Worm (Caenorhabditis elegans) whole organism, L3 larva: ENCODE results near the gene odr-2.

Experiments used
- R02D3.7 ChIP-seq: fragments of 150-350 bp; optimal IDR thresholded peaks from 2 replicates; lab custom pipeline; 2014; ENCODE audit warnings: missing biosample characterization, missing genetic modification characterization
- ZK546.5 ChIP-seq: sonication (generic microtip); optimal IDR thresholded peaks from 2 replicates; lab custom pipeline; 2017; ENCODE audit warnings: missing biosample characterization, missing genetic modification characterization
- aly-2 ChIP-seq: fragments of 150-350 bp; optimal IDR thresholded peaks from 2 replicates; lab custom pipeline; 2014; ENCODE audit warnings: missing biosample characterization, missing genetic modification characterization
- ama-1 ChIP-seq: fragments of 150-350 bp; optimal IDR thresholded peaks from 2 replicates; lab custom pipeline; 2018
- ceh-16 ChIP-seq: sonication (generic microtip); optimal IDR thresholded peaks from 2 replicates; lab custom pipeline; 2017; ENCODE audit warnings: missing biosample characterization, missing genetic modification characterization
- ceh-28 ChIP-seq: fragments of 150-350 bp; optimal IDR thresholded peaks from 2 replicates; lab custom pipeline; 2014; ENCODE audit warnings: missing biosample characterization, missing genetic modification reagents, missing genetic modification characterization
- elt-2 ChIP-seq: sonication (generic microtip); optimal IDR thresholded peaks from 2 replicates; lab custom pipeline; 2016; ENCODE audit warnings: missing genetic modification reagents, mild to moderate bottlenecking, missing genetic modification characterization, missing compliant biosample characterization
- elt-3 ChIP-seq, 3 experiments: fragments of 150-350 bp in 1 of 3; sonication (generic microtip) in 2 of 3; optimal IDR thresholded peaks; 2 replicates in 2 of 3; 4 replicates in 1 of 3; lab custom pipeline; 2014 to 2017; ENCODE audit warnings: missing biosample characterization in 3 of 3, missing genetic modification characterization in 3 of 3
- fkh-2 ChIP-seq: fragments of 150-350 bp; optimal IDR thresholded peaks from 2 replicates; lab custom pipeline; 2014; ENCODE audit warnings: missing biosample characterization, missing genetic modification reagents, missing genetic modification characterization
- fos-1 ChIP-seq: fragments of 150-350 bp; optimal IDR thresholded peaks from 2 replicates; lab custom pipeline; 2014; ENCODE audit warnings: missing biosample characterization, missing genetic modification characterization
- hmg-11 ChIP-seq: sonication (generic microtip); optimal IDR thresholded peaks from 2 replicates; lab custom pipeline; 2016; ENCODE audit warnings: missing genetic modification characterization, missing compliant biosample characterization
- jun-1 ChIP-seq: fragments of 150-350 bp; optimal IDR thresholded peaks from 2 replicates; lab custom pipeline; 2014; ENCODE audit warnings: missing biosample characterization, missing genetic modification reagents, missing genetic modification characterization
- lin-15B ChIP-seq: fragments of 150-350 bp; optimal IDR thresholded peaks from 2 replicates; lab custom pipeline; 2014; ENCODE audit warnings: missing biosample characterization, missing genetic modification characterization
- lin-39 ChIP-seq: fragments of 150-350 bp; optimal IDR thresholded peaks from 2 replicates; lab custom pipeline; 2018; ENCODE audit warnings: missing biosample characterization, missing genetic modification reagents, missing genetic modification characterization
- lsy-12 ChIP-seq: sonication (generic microtip); optimal IDR thresholded peaks from 2 replicates; lab custom pipeline; 2016; ENCODE audit warnings: mild to moderate bottlenecking, missing genetic modification characterization, missing compliant biosample characterization
- mdl-1 ChIP-seq: fragments of 150-350 bp; optimal IDR thresholded peaks from 2 replicates; lab custom pipeline; 2014; ENCODE audit warnings: missing biosample characterization, missing genetic modification characterization
- mml-1 ChIP-seq: fragments of 150-350 bp; sonication (generic microtip); optimal IDR thresholded peaks from 3 replicates; lab custom pipeline; 2014; ENCODE audit warnings: missing biosample characterization, missing genetic modification characterization
- nfya-1 ChIP-seq: sonication (generic microtip); optimal IDR thresholded peaks from 2 replicates; lab custom pipeline; 2017; ENCODE audit warnings: missing genetic modification characterization, mild to moderate bottlenecking, missing compliant biosample characterization, antibody characterized with exemption, moderate library complexity; ENCODE audit not compliant: insufficient read depth
- nhr-23 ChIP-seq: fragments of 150-350 bp; optimal IDR thresholded peaks from 2 replicates; lab custom pipeline; 2014; ENCODE audit warnings: missing biosample characterization, missing genetic modification reagents, missing genetic modification characterization
- nhr-237 ChIP-seq: fragments of 150-350 bp; optimal IDR thresholded peaks from 2 replicates; lab custom pipeline; 2014; ENCODE audit warnings: missing biosample characterization, missing genetic modification characterization
- nhr-25 ChIP-seq: sonication (generic microtip); optimal IDR thresholded peaks from 2 replicates; lab custom pipeline; 2017; ENCODE audit warnings: missing biosample characterization, missing genetic modification characterization
- nhr-28 ChIP-seq: fragments of 150-350 bp; optimal IDR thresholded peaks from 2 replicates; lab custom pipeline; 2014; ENCODE audit warnings: missing biosample characterization, missing genetic modification characterization
- nhr-43 ChIP-seq: sonication (generic microtip); optimal IDR thresholded peaks from 2 replicates; lab custom pipeline; 2016; ENCODE audit warnings: mild to moderate bottlenecking, missing genetic modification characterization, missing compliant biosample characterization; ENCODE audit not compliant: poor library complexity, severe bottlenecking
- nhr-67 ChIP-seq: fragments of 150-350 bp; optimal IDR thresholded peaks from 2 replicates; lab custom pipeline; 2014; ENCODE audit warnings: missing biosample characterization, missing genetic modification characterization
- nhr-76 ChIP-seq: fragments of 150-350 bp; sonication (generic microtip); optimal IDR thresholded peaks from 5 replicates; lab custom pipeline; 2014; ENCODE audit warnings: missing biosample characterization, missing genetic modification characterization
- nhr-77 ChIP-seq: fragments of 150-350 bp; optimal IDR thresholded peaks from 2 replicates; lab custom pipeline; 2014; ENCODE audit warnings: missing biosample characterization, missing genetic modification characterization
- pha-4 ChIP-seq: fragments of 150-350 bp; optimal IDR thresholded peaks from 2 replicates; lab custom pipeline; 2014; ENCODE audit warnings: missing biosample characterization, missing genetic modification reagents, missing genetic modification characterization
- pqm-1 ChIP-seq: fragments of 150-350 bp; optimal IDR thresholded peaks from 2 replicates; lab custom pipeline; 2017; ENCODE audit warnings: missing biosample characterization, missing genetic modification characterization, inconsistent platforms
- sea-2 ChIP-seq: fragments of 150-350 bp; sonication (generic microtip); optimal IDR thresholded peaks from 4 replicates; lab custom pipeline; 2014; ENCODE audit warnings: missing biosample characterization, missing genetic modification reagents, missing genetic modification characterization
- snpc-4 ChIP-seq: fragments of 150-350 bp; optimal IDR thresholded peaks from 2 replicates; lab custom pipeline; 2014; ENCODE audit warnings: missing biosample characterization, missing genetic modification characterization

The odr-2 gene

DNA sequence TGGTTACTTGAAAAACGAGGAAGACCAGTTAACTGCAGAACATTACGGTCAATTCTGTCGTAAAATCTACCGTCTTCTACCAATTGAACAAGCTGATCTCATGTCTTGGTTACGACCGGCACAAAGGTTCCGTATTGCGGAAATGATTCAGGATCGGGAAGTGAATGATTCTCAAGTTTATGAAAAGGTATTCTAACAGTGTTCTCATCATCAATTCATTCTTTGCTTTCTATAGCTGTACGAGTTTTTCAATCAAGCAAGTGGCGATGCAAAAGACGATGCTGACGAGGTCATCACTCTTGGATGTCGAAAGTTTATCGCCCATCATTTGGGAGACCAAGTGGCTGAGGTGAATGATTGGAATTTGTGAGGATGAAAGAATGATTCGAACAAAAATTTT is 16.0 kb upstream of the odr-2 start:
- TF ChIP-seq nhr-28 (tag; lab: Kevin White, UChicago) (no peak), ZK546.5 (tag; lab: Kevin White, UChicago) (no peak), ceh-16 (tag; lab: Kevin White, UChicago) (no peak), nfya-1 (tag; lab: Kevin White, UChicago) (no peak)

DNA sequence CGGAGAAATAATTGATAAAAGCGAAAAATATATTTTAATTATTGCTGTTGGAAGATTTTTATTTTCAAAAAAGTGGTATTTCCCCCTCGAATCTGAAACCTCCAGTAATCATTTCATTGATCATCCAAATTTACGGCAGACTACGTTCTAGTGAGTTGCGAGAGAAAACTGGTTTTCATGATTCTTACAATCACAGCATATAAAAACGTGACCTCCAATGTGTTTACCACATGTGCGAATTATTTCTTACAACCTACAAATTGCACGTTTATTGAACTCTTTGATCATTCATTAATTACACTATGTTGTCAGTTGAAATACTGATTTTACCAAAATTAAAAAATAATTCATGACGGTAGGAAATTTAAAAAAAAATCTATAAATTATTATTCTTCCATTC is 14.1 kb upstream of the odr-2 start:
- TF ChIP-seq fkh-2, result no peak
- TF ChIP-seq nhr-43 (tag; lab: Kevin White, UChicago), result peak; percentile 73
- TF ChIP-seq elt-2, result no peak
- TF ChIP-seq lin-15B (tag; lab: Kevin White, UChicago), result no peak
- no peak for TF ChIP-seq snpc-4
- no peak for TF ChIP-seq mdl-1 (tag; lab: Kevin White, UChicago)
- peak; percentile 36 for TF ChIP-seq pqm-1 (tag; lab: Kevin White, UChicago)
- peak; percentile 12 for TF ChIP-seq pha-4 (tag; lab: Kevin White, UChicago)
- no peak for TF ChIP-seq ZK546.5 (tag; lab: Kevin White, UChicago)
- TF ChIP-seq sea-2, result no peak
- TF ChIP-seq nhr-23 (tag; lab: Kevin White, UChicago), result peak; percentile 33
- TF ChIP-seq nhr-25 (tag; lab: Kevin White, UChicago), result peak; percentile 76
- TF ChIP-seq ceh-16 (tag; lab: Kevin White, UChicago), result no peak
- no peak for TF ChIP-seq lsy-12 (tag; lab: Kevin White, UChicago)
- no peak for TF ChIP-seq nhr-237 (tag; lab: Kevin White, UChicago)
- TF ChIP-seq lin-39 (tag; lab: Kevin White, UChicago), result no peak
- no peak for TF ChIP-seq ama-1 (lab: Kevin White, UChicago)
- TF ChIP-seq nfya-1 (tag; lab: Kevin White, UChicago), result no peak
- no peak for TF ChIP-seq aly-2 (tag; lab: Kevin White, UChicago)

DNA sequence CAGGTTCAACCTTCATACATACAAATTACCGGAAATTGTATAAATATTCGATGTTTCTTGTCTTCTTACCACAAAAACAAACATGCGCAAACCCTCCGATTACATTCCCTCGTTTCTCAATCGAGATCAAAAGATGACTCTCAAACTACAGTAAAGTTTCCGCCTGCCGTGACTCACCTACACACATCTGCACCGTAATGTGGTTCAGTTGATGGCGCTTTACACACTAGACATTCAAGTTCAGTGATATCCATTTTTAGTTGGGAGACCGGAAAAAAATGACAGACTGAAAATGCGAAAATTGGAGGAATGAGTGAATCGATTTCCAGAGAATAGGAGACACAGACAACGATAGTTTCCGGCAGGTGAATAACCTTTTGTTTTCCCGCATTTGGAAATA is 12.1 kb upstream of the odr-2 start, which contains the start of gene nhr-286:
TSS of gene nhr-286 (minus strand) at position 324 of the 400 bp plus-strand sequence.
- peak; percentile 64 for TF ChIP-seq ama-1 (lab: Kevin White, UChicago)
- TF ChIP-seq nhr-25 (tag; lab: Kevin White, UChicago), result no peak
- TF ChIP-seq nhr-77 (tag; lab: Kevin White, UChicago), result no peak
- TF ChIP-seq nhr-76 (tag; lab: Kevin White, UChicago), result no peak

DNA sequence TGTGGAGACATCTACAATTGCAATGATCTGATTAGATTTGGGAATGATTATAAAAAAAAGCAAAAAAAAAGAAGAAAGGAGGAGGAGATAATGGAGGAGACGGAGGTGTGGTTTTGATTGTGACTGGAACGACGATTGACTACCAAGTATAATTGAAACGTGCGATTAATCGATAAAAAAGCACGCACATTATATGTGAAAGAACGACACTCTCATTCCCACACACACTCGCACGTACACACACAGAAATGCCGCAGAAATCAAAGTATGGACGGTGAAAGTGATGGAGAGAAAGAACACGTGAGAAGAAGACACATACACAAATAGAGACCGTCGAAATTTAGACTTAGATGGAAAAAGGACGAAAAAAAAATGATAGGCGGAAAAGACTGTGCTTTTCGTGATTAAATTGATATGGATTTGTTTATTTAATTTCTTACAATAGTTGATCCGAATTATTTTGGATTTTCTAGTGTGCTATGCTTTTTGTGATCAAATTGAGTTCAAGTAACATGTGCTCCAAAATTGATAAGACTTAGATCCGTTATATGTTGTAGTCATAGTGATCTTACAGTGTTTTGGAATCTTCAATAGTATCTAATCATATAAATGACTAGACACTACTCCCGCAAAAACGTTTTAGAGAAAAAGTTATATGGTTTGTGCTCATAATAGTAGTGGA is 9.5 kb upstream of the odr-2 start, which contains the start of gene nhr-135:
TSS of gene nhr-135 (minus strand) at position 51 of the 682 bp plus-strand sequence.
- peak; percentile 40 for TF ChIP-seq nfya-1 (tag; lab: Kevin White, UChicago)
- TF ChIP-seq jun-1 (tag; lab: Kevin White, UChicago), result peak; percentile 77
- TF ChIP-seq fos-1 (tag; lab: Kevin White, UChicago), result no peak
- no peak for TF ChIP-seq nhr-67 (tag; lab: Kevin White, UChicago)
- TF ChIP-seq elt-3 (tag; optimal IDR thresholded peaks at IDR 0.05; lab: Kevin White, UChicago), result peak in 1 of 3 experiments; percentile 72
- TF ChIP-seq R02D3.7 (tag; lab: Kevin White, UChicago), result no peak
- no peak for TF ChIP-seq sea-2
- TF ChIP-seq ceh-28 (tag; lab: Kevin White, UChicago), result peak; percentile 59
- peak; percentile 30 for TF ChIP-seq hmg-11
- no peak for TF ChIP-seq mml-1 (tag; lab: Kevin White, UChicago)
- peak; percentile 77 for TF ChIP-seq mdl-1 (tag; lab: Kevin White, UChicago)
- peak; percentile 54 for TF ChIP-seq nhr-25 (tag; lab: Kevin White, UChicago)
- TF ChIP-seq fkh-2, result no peak
- TF ChIP-seq pha-4 (tag; lab: Kevin White, UChicago), result peak; percentile 85
- peak; percentile 92 for TF ChIP-seq elt-2
- TF ChIP-seq snpc-4, result peak; percentile 46
- peak; percentile 89 for TF ChIP-seq pqm-1 (tag; lab: Kevin White, UChicago)
- peak; percentile 27 for TF ChIP-seq nhr-43 (tag; lab: Kevin White, UChicago)
- TF ChIP-seq nhr-237 (tag; lab: Kevin White, UChicago), result no peak
- TF ChIP-seq, all 47 proteins: peak for 12
